Fruit fly (Drosophila melanogaster): ENCODE data around the gene GluRIIC.
A peak's percentile ranks its signal among the peaks of the same experiment; 100 is the strongest.

The GluRIIC gene

dm6 chr2L:936922-937321 is 23.0 kb downstream of the GluRIIC start (continued):
- TF ChIP-seq CG34376 (GFP tag; optimal IDR thresholded peaks at IDR 0.05), result peak; percentile 24
- TF ChIP-seq scrt (GFP tag; optimal IDR thresholded peaks at IDR 0.05), result peak; percentile 44
- no peak for TF ChIP-seq CG1647 (GFP tag; optimal IDR thresholded peaks at IDR 0.05)
- TF ChIP-seq CG11247 (GFP tag; IDR thresholded peaks at IDR 0.05), result peak; percentile 59
- peak; percentile 89 for TF ChIP-seq Med (GFP tag)
- peak; percentile 22 for TF ChIP-seq CG12219 (GFP tag; optimal IDR thresholded peaks at IDR 0.05)
- peak; percentile 27 for TF ChIP-seq CG30403 (GFP tag; optimal IDR thresholded peaks at IDR 0.05)
- TF ChIP-seq sisA (GFP tag; IDR thresholded peaks at IDR 0.05), result peak; percentile 42; the same call in 1 of the 2 replicates
- TF ChIP-seq CG7786 (GFP tag; optimal IDR thresholded peaks at IDR 0.05), result peak; percentile 20
- TF ChIP-seq CG14441 (GFP tag; IDR thresholded peaks at IDR 0.05), result peak; percentile 65
- TF ChIP-seq CG10209 (GFP tag; optimal IDR thresholded peaks at IDR 0.05), result peak; percentile 17
- TF ChIP-seq Fer2 (tag; optimal IDR thresholded peaks at IDR 0.05), result peak; percentile 31
- TF ChIP-seq Lhr (GFP tag; optimal IDR thresholded peaks at IDR 0.05), result no peak
- peak; percentile 21 for TF ChIP-seq Oli (tag; optimal IDR thresholded peaks at IDR 0.05)
- peak; percentile 77 for TF ChIP-seq Rfx (GFP tag; IDR thresholded peaks at IDR 0.05)
- TF ChIP-seq CG4730 (GFP tag; IDR thresholded peaks at IDR 0.05), result peak; percentile 40; the same call in 1 of the 2 replicates
- no peak for TF ChIP-seq CG16815 (GFP tag; optimal IDR thresholded peaks at IDR 0.05)
- TF ChIP-seq CG18619 (GFP tag; optimal IDR thresholded peaks at IDR 0.05), result peak; percentile 26
- peak; percentile 25 for TF ChIP-seq CoRest (tag; optimal IDR thresholded peaks at IDR 0.05)
- peak; percentile 1 for TF ChIP-seq phol (tag; optimal IDR thresholded peaks at IDR 0.05)
- peak; percentile 58; the same call in 1 of the 3 replicates for TF ChIP-seq CG11456 (GFP tag; IDR thresholded peaks at IDR 0.05)
- TF ChIP-seq chm (GFP tag; IDR thresholded peaks at IDR 0.05), result 0 out of 2 replicates have a peak, but pooled peaks have one; percentile 44
- TF ChIP-seq Xbp1 (GFP tag; optimal IDR thresholded peaks at IDR 0.05), result peak; percentile 29
- TF ChIP-seq tio (GFP tag; optimal IDR thresholded peaks at IDR 0.05), result peak; percentile 1
- peak; percentile 68 for TF ChIP-seq Meics (GFP tag; optimal IDR thresholded peaks at IDR 0.05)
- peak; percentile 53 for TF ChIP-seq Aef1 (GFP tag; IDR thresholded peaks at IDR 0.05)
- no peak for TF ChIP-seq Camta (GFP tag; optimal IDR thresholded peaks at IDR 0.05)
- no peak for TF ChIP-seq CG2202 (tag; optimal IDR thresholded peaks at IDR 0.05)
- peak; percentile 57 for TF ChIP-seq lilli (GFP tag; optimal IDR thresholded peaks at IDR 0.05)
- no peak for TF ChIP-seq ara (GFP tag; IDR thresholded peaks at IDR 0.05)
- TF ChIP-seq CG7839 (tag; optimal IDR thresholded peaks at IDR 0.05), result peak; percentile 57
- TF ChIP-seq CG9932 (GFP tag; IDR thresholded peaks at IDR 0.05), result peak; percentile 69
- TF ChIP-seq Antp (GFP tag; optimal IDR thresholded peaks at IDR 0.05), result peak; percentile 45
- peak; percentile 53 for TF ChIP-seq CG13296 (GFP tag; optimal IDR thresholded peaks at IDR 0.05)
- TF ChIP-seq CG18599 (GFP tag; optimal IDR thresholded peaks at IDR 0.05), result peak; percentile 81
- peak; percentile 41; the same call in 1 of the 2 replicates for TF ChIP-seq CG32767 (GFP tag; IDR thresholded peaks at IDR 0.05)
- no peak for TF ChIP-seq Usf (GFP tag; optimal IDR thresholded peaks at IDR 0.05)
- peak; percentile 93 for TF ChIP-seq Ets65A (GFP tag)
- peak; percentile 64 for TF ChIP-seq lmd (GFP tag; IDR thresholded peaks at IDR 0.05)
- no peak for TF ChIP-seq Neu2 (GFP tag; optimal IDR thresholded peaks at IDR 0.05; ENCODE audit: borderline replicate concordance)
- peak; percentile 8 for TF ChIP-seq CG12299 (tag; optimal IDR thresholded peaks at IDR 0.05)
- no peak for TF ChIP-seq HLH4C (GFP tag; IDR thresholded peaks at IDR 0.05; ENCODE audit: partially characterized antibody)
- peak; percentile 26; the same call in 1 of the 2 replicates for TF ChIP-seq vvl (GFP tag; IDR thresholded peaks at IDR 0.05)
- TF ChIP-seq CG10147 (GFP tag; optimal IDR thresholded peaks at IDR 0.05), result peak; percentile 47
- TF ChIP-seq stc (GFP tag; IDR thresholded peaks at IDR 0.05), result peak; percentile 42; the same call in 1 of the 2 replicates
- TF ChIP-seq CG4820 (GFP tag; optimal IDR thresholded peaks at IDR 0.05), result no peak
- no peak for TF ChIP-seq pan (optimal IDR thresholded peaks at IDR 0.05)
- peak in 1 of 2 experiments; percentile 47 for TF ChIP-seq pan (GFP tag; optimal IDR thresholded peaks at IDR 0.05 in 1 of 2, IDR thresholded peaks at IDR 0.05 in 1 of 2)
- TF ChIP-seq CG17385 (GFP tag; optimal IDR thresholded peaks at IDR 0.05), result peak; percentile 11
- TF ChIP-seq Dfd (GFP tag; optimal IDR thresholded peaks at IDR 0.05), result no peak
- TF ChIP-seq br (optimal IDR thresholded peaks at IDR 0.05), result no peak
- peak; percentile 9 for TF ChIP-seq tin (GFP tag; optimal IDR thresholded peaks at IDR 0.05)
